Worm (Caenorhabditis elegans) whole organism, L1 larva: Measurements from ENCODE around the gene bath-24.

Source experiments
- elt-2 ChIP-seq: sonication (generic microtip); optimal IDR thresholded peaks from 2 replicates; lab custom pipeline; 2016; ENCODE audit warnings: missing genetic modification characterization, mild to moderate bottlenecking, inconsistent platforms, missing compliant biosample characterization, missing genetic modification reagents
- elt-3 ChIP-seq, 6 experiments: fragments of 150-350 bp in 1 of 6; sonication (generic microtip); optimal IDR thresholded peaks; 2 replicates each; lab custom pipeline; 2017 to 2018; ENCODE audit warnings: missing biosample characterization in 6 of 6, missing genetic modification characterization in 6 of 6, inconsistent platforms in 1 of 6
- lin-13 ChIP-seq: fragments of 150-350 bp; optimal IDR thresholded peaks from 2 replicates; lab custom pipeline; 2014; ENCODE audit warnings: missing biosample characterization, missing genetic modification reagents, missing genetic modification characterization
- tbx-2 ChIP-seq: sonication (generic microtip); optimal IDR thresholded peaks from 2 replicates; lab custom pipeline; 2016; ENCODE audit warnings: missing genetic modification characterization, missing compliant biosample characterization
- unc-130 ChIP-seq: fragments of 150-350 bp; optimal IDR thresholded peaks from 2 replicates; lab custom pipeline; 2017; ENCODE audit warnings: missing biosample characterization, missing genetic modification characterization, inconsistent platforms
- ztf-4 ChIP-seq: fragments of 150-350 bp; optimal IDR thresholded peaks from 2 replicates; lab custom pipeline; 2014; ENCODE audit warnings: missing biosample characterization, missing genetic modification characterization

DNA sequence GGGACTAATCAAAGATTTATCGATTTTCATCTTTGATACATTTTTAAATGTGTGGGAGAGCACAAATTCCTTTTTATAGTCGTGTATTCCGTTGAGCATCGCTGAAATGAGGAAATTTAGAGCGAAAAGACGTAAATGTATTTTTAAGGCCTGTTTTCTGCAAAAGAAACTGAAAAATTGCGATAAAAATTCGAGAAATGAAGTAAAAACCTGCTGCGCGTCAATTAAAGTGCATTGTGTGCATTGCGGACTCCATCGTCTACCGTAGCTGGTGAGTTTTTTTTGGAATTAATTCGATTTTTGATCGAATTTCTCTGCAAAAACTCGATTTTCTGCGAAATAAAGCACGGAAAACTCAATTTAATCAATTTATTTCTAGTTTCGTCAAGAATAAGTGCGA, 6.1 kb downstream of the bath-24 start, which contains the start of gene bath-19:
- TF ChIP-seq elt-2 (tag; lab: Kevin White, UChicago) = no peak
- TF ChIP-seq tbx-2 (tag; lab: Kevin White, UChicago) = no peak
- no peak for TF ChIP-seq ztf-4 (tag; lab: Kevin White, UChicago)
- TF ChIP-seq lin-13 (GFP tag; lab: Kevin White, UChicago) = no peak
- TF ChIP-seq unc-130 (tag; lab: Kevin White, UChicago) = no peak
- no peak for TF ChIP-seq elt-3 (tag; optimal IDR thresholded peaks at IDR 0.05; lab: Kevin White, UChicago)
